Fruit fly (Drosophila melanogaster) whole organism, embryonic: ENCODE measurements around the gene CG13113.

ENCODE experiments used
- Abd-B ChIP-seq: fragments of 200-800 bp; sonication (Bioruptor generic); optimal IDR thresholded peaks from 2 replicates; lab custom pipeline; 2018; ENCODE audit warnings: missing biosample characterization, mild to moderate bottlenecking, missing genetic modification characterization, moderate library complexity
- B-H2 ChIP-seq: fragments of 200-800 bp; sonication (Bioruptor generic); optimal IDR thresholded peaks from 2 replicates; lab custom pipeline; 2018; ENCODE audit warnings: missing biosample characterization, mild to moderate bottlenecking, missing genetic modification characterization
- CG10147 ChIP-seq: fragments of 200-800 bp; sonication (Bioruptor generic); optimal IDR thresholded peaks from 2 replicates; lab custom pipeline; 2019; ENCODE audit warnings: missing biosample characterization, mild to moderate bottlenecking, missing genetic modification characterization, moderate library complexity
- CG10565 ChIP-seq: fragments of 200-800 bp; sonication (Bioruptor generic); optimal IDR thresholded peaks from 3 replicates; lab custom pipeline; 2016; ENCODE audit warnings: missing biosample characterization, mild to moderate bottlenecking, missing genetic modification characterization
- CG11560 ChIP-seq: fragments of 200-800 bp; sonication (Bioruptor generic); IDR thresholded peaks from 3 replicates; pipeline ENCODE4 v1.3.6; 2022; ENCODE audit warnings: missing biosample characterization, missing genetic modification characterization
- CG12155 ChIP-seq: fragments of 200-800 bp; sonication (Bioruptor generic); optimal IDR thresholded peaks from 3 replicates; lab custom pipeline; 2016; ENCODE audit warnings: missing biosample characterization, missing genetic modification characterization
- CG12219 ChIP-seq: fragments of 200-800 bp; sonication (Bioruptor generic); optimal IDR thresholded peaks from 3 replicates; lab custom pipeline; 2018; ENCODE audit warnings: missing biosample characterization, mild to moderate bottlenecking, missing genetic modification characterization
- CG12391 ChIP-seq: fragments of 200-800 bp; sonication (Bioruptor generic); optimal IDR thresholded peaks from 3 replicates; lab custom pipeline; 2018; ENCODE audit warnings: missing biosample characterization, mild to moderate bottlenecking, missing genetic modification characterization, moderate library complexity
- CG16813 ChIP-seq: fragments of 200-800 bp; sonication (Bioruptor generic); IDR thresholded peaks from 3 replicates; pipeline ENCODE4 v1.3.6; 2022; ENCODE audit warnings: missing biosample characterization, missing genetic modification characterization; ENCODE audit not compliant: partially characterized antibody
- CG17385 ChIP-seq: fragments of 200-800 bp; sonication (Bioruptor generic); optimal IDR thresholded peaks from 3 replicates; lab custom pipeline; 2018; ENCODE audit warnings: missing biosample characterization, mild to moderate bottlenecking, missing genetic modification characterization
- CG2120 ChIP-seq: fragments of 200-800 bp; sonication (Bioruptor generic); optimal IDR thresholded peaks from 3 replicates; lab custom pipeline; 2016; ENCODE audit warnings: missing biosample characterization, missing genetic modification characterization
- CG3407 ChIP-seq: fragments of 200-800 bp; sonication (Bioruptor generic); optimal IDR thresholded peaks from 2 replicates; lab custom pipeline; 2018; ENCODE audit warnings: missing biosample characterization, mild to moderate bottlenecking, missing genetic modification characterization
- CG4360 ChIP-seq: fragments of 200-800 bp; sonication (Bioruptor generic); IDR thresholded peaks from 2 replicates; pipeline ENCODE4 v1.3.6; 2022; ENCODE audit warnings: missing biosample characterization, missing genetic modification characterization
- CG6254 ChIP-seq: fragments of 200-800 bp; sonication (Bioruptor generic); optimal IDR thresholded peaks from 3 replicates; lab custom pipeline; 2017; ENCODE audit warnings: mild to moderate bottlenecking, missing biosample characterization, missing genetic modification reagents, missing genetic modification characterization
- CG7745 ChIP-seq: fragments of 200-800 bp; sonication (Bioruptor generic); optimal IDR thresholded peaks from 2 replicates; lab custom pipeline; 2018; ENCODE audit warnings: missing biosample characterization, mild to moderate bottlenecking, missing genetic modification characterization, moderate library complexity
- D19A ChIP-seq: fragments of 200-800 bp; optimal IDR thresholded peaks from 3 replicates; lab custom pipeline; 2019; ENCODE audit warnings: missing biosample characterization, mild to moderate bottlenecking, missing genetic modification characterization, moderate library complexity
- Dp ChIP-seq: fragments of 200-800 bp; sonication (Bioruptor generic); optimal IDR thresholded peaks from 2 replicates; lab custom pipeline; 2018; ENCODE audit warnings: missing biosample characterization, mild to moderate bottlenecking, missing genetic modification characterization, moderate library complexity
- Fer1 ChIP-seq: fragments of 200-800 bp; sonication (Bioruptor generic); optimal IDR thresholded peaks from 2 replicates; lab custom pipeline; 2017; ENCODE audit warnings: missing biosample characterization, mild to moderate bottlenecking, missing genetic modification characterization
- Hmx ChIP-seq: fragments of 200-800 bp; sonication (Bioruptor generic); optimal IDR thresholded peaks from 2 replicates; lab custom pipeline; 2016; ENCODE audit warnings: missing biosample characterization, missing genetic modification characterization
- Optix ChIP-seq: fragments of 200-800 bp; sonication (Bioruptor generic); IDR thresholded peaks from 3 replicates; pipeline ENCODE4 v1.3.6; 2022; ENCODE audit warnings: missing biosample characterization, missing genetic modification characterization
- PHDP ChIP-seq: fragments of 200-800 bp; sonication (Bioruptor generic); optimal IDR thresholded peaks from 3 replicates; lab custom pipeline; 2018; ENCODE audit warnings: missing biosample characterization, mild to moderate bottlenecking, missing genetic modification characterization, moderate library complexity
- Sox102F ChIP-seq: fragments of 200-800 bp; sonication (Bioruptor generic); optimal IDR thresholded peaks from 2 replicates; lab custom pipeline; 2018; ENCODE audit warnings: missing biosample characterization, mild to moderate bottlenecking, missing genetic modification characterization, moderate library complexity
- Ssrp ChIP-seq: fragments of 200-800 bp; sonication (Bioruptor generic); optimal IDR thresholded peaks from 2 replicates; lab custom pipeline; 2018; ENCODE audit warnings: missing biosample characterization, mild to moderate bottlenecking, missing genetic modification characterization, moderate library complexity
- Xbp1 ChIP-seq: fragments of 200-800 bp; sonication (Bioruptor generic); optimal IDR thresholded peaks from 3 replicates; lab custom pipeline; 2016; ENCODE audit warnings: missing biosample characterization, mild to moderate bottlenecking, missing genetic modification characterization
- amos ChIP-seq: fragments of 200-800 bp; sonication (Bioruptor generic); IDR thresholded peaks from 2 replicates; pipeline ENCODE4 v1.3.6; 2022; ENCODE audit warnings: missing biosample characterization, missing genetic modification characterization; ENCODE audit not compliant: partially characterized antibody
- ash1 ChIP-seq: fragments of 200-800 bp; sonication (Bioruptor generic); optimal IDR thresholded peaks from 2 replicates; lab custom pipeline; 2018; ENCODE audit warnings: missing biosample characterization, mild to moderate bottlenecking, missing genetic modification characterization
- bsh ChIP-seq, 2 experiments: fragments of 200-800 bp; sonication (Bioruptor generic); optimal IDR thresholded peaks; 2 replicates each; lab custom pipeline; 2017 to 2018; ENCODE audit warnings: mild to moderate bottlenecking in 2 of 2, missing biosample characterization in 2 of 2, missing genetic modification characterization in 2 of 2, moderate library complexity in 1 of 2
- ci ChIP-seq: fragments of 200-800 bp; sonication (Bioruptor generic); IDR thresholded peaks from 3 replicates; pipeline ENCODE4 v1.3.6; 2022; ENCODE audit warnings: missing biosample characterization, missing genetic modification characterization
- crol ChIP-seq: fragments of 200-800 bp; sonication (Bioruptor generic); IDR thresholded peaks from 2 replicates; pipeline ENCODE4 v1.3.6; 2022; ENCODE audit warnings: missing biosample characterization, missing genetic modification characterization
- danr ChIP-seq: fragments of 200-800 bp; sonication (Bioruptor generic); IDR thresholded peaks from 2 replicates; pipeline ENCODE4 v1.3.6; 2022; ENCODE audit warnings: missing biosample characterization, missing genetic modification characterization
- dmrt99B ChIP-seq: fragments of 200-800 bp; sonication (Bioruptor generic); optimal IDR thresholded peaks from 2 replicates; lab custom pipeline; 2018; ENCODE audit warnings: missing biosample characterization, mild to moderate bottlenecking, missing genetic modification characterization, moderate library complexity
- dpn ChIP-seq, 2 experiments: fragments of 200-800 bp; sonication (Bioruptor generic); optimal IDR thresholded peaks; 3 replicates each; lab custom pipeline; 2016; ENCODE audit warnings: missing biosample characterization in 2 of 2, missing genetic modification characterization in 2 of 2
- ewg ChIP-seq: fragments of 200-800 bp; sonication (Bioruptor generic); optimal IDR thresholded peaks from 3 replicates; lab custom pipeline; 2017; ENCODE audit warnings: mild to moderate bottlenecking, missing biosample characterization, missing genetic modification reagents, missing genetic modification characterization
- fd96Cb ChIP-seq: fragments of 200-800 bp; sonication (Bioruptor generic); optimal IDR thresholded peaks from 2 replicates; lab custom pipeline; 2018; ENCODE audit warnings: missing biosample characterization, mild to moderate bottlenecking, missing genetic modification characterization, moderate library complexity
- gfzf ChIP-seq: fragments of 200-800 bp; sonication (Bioruptor generic); optimal IDR thresholded peaks from 2 replicates; lab custom pipeline; 2016; ENCODE audit warnings: missing biosample characterization, mild to moderate bottlenecking, missing genetic modification characterization, moderate library complexity
- hkb ChIP-seq, 2 experiments: fragments of 200-800 bp in 1 of 2; fragments of >200 bp in 1 of 2; sonication (Bioruptor generic) in 1 of 2; IDR thresholded peaks in 1 of 2; optimal IDR thresholded peaks in 1 of 2; 2 replicates each; pipeline versions ENCODE4 v1.3.6 to Lab custom; 2017 to 2022; ENCODE audit warnings: missing biosample characterization in 1 of 2, missing genetic modification characterization in 1 of 2
- kay ChIP-seq: fragments of 200-800 bp; sonication (Bioruptor generic); optimal IDR thresholded peaks from 2 replicates; lab custom pipeline; 2016; ENCODE audit warnings: missing biosample characterization, missing genetic modification characterization
- kni ChIP-seq: fragments of 200-800 bp; sonication (Bioruptor generic); optimal IDR thresholded peaks from 3 replicates; lab custom pipeline; 2017; ENCODE audit warnings: mild to moderate bottlenecking, missing biosample characterization, missing genetic modification reagents, missing genetic modification characterization
- mam ChIP-seq: fragments of 200-800 bp; sonication (Bioruptor generic); optimal IDR thresholded peaks from 3 replicates; lab custom pipeline; 2016; ENCODE audit warnings: missing biosample characterization, missing genetic modification characterization
- mld ChIP-seq: fragments of 200-800 bp; sonication (Bioruptor generic); IDR thresholded peaks from 3 replicates; pipeline ENCODE4 v1.3.6; 2022; ENCODE audit warnings: missing biosample characterization, missing genetic modification characterization; ENCODE audit not compliant: partially characterized antibody
- nerfin-1 ChIP-seq: fragments of 200-800 bp; sonication (Bioruptor generic); optimal IDR thresholded peaks from 3 replicates; lab custom pipeline; 2019; ENCODE audit warnings: missing biosample characterization, mild to moderate bottlenecking, missing genetic modification characterization, moderate library complexity
- p53 ChIP-seq: fragments of 200-800 bp; sonication (Bioruptor generic); optimal IDR thresholded peaks from 2 replicates; lab custom pipeline; 2016; ENCODE audit warnings: missing biosample characterization, missing genetic modification characterization
- phol ChIP-seq: fragments of 200-800 bp; sonication (Bioruptor generic); optimal IDR thresholded peaks from 3 replicates; lab custom pipeline; 2018; ENCODE audit warnings: missing biosample characterization, mild to moderate bottlenecking, missing genetic modification characterization, moderate library complexity
- sc ChIP-seq, 3 experiments: fragments of >200 bp in 2 of 3; fragments of 200-800 bp in 1 of 3; sonication (Bioruptor generic) in 1 of 3; optimal IDR thresholded peaks; 2 replicates in 2 of 3; 3 replicates in 1 of 3; lab custom pipeline; 2017; ENCODE audit warnings: mild to moderate bottlenecking in 1 of 3, missing biosample characterization in 1 of 3, missing genetic modification characterization in 1 of 3, missing genetic modification reagents in 1 of 3
- scrt ChIP-seq: fragments of 200-800 bp; sonication (Bioruptor generic); optimal IDR thresholded peaks from 2 replicates; lab custom pipeline; 2018; ENCODE audit warnings: missing biosample characterization, mild to moderate bottlenecking, missing genetic modification characterization, moderate library complexity
- sr ChIP-seq: fragments of 200-800 bp; sonication (Bioruptor generic); IDR thresholded peaks from 3 replicates; pipeline ENCODE4 v1.3.6; 2022; ENCODE audit warnings: missing biosample characterization, missing genetic modification characterization
- stwl ChIP-seq: fragments of 200-800 bp; sonication (Bioruptor generic); optimal IDR thresholded peaks from 3 replicates; lab custom pipeline; 2018; ENCODE audit warnings: missing biosample characterization, mild to moderate bottlenecking, missing genetic modification characterization, moderate library complexity
- tx ChIP-seq: fragments of 200-800 bp; sonication (Bioruptor generic); optimal IDR thresholded peaks from 2 replicates; lab custom pipeline; 2016; ENCODE audit warnings: missing biosample characterization, missing genetic modification characterization
- unpg ChIP-seq: fragments of 200-800 bp; sonication (Bioruptor generic); optimal IDR thresholded peaks from 3 replicates; lab custom pipeline; 2018; ENCODE audit warnings: missing biosample characterization, mild to moderate bottlenecking, missing genetic modification characterization, moderate library complexity

Gene CG13113

DNA sequence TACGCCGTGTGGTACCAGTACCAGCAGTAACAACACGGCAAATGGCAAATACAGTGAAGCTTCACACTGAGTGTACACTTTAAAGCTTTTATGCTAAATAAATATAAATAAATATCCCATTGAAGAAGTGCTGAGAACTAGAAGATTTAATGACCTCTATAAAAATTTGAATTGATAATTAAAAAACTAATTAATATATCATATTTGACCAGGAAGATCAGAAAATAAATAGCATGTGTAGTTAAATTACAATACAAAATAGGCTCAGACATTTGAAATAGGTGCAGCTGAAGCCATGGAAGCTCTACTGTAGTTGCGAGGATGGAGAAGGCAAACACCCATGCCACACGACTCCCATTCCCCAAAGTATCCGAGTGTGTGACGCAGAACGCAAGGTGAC is 20.6 kb downstream of the CG13113 start (continued):
- TF ChIP-seq sr (GFP tag; lab: Robert Waterston, UW) (no peak), Abd-B (GFP tag; lab: Kevin White, UChicago) (peak; percentile 33), Xbp1 (peak; percentile 51), fd96Cb (tag; lab: Kevin White, UChicago) (peak; percentile 32), mam (GFP tag; lab: Kevin White, UChicago) (no peak), mld (GFP tag; lab: Robert Waterston, UW) (no peak), CG6254 (GFP tag; lab: Kevin White, UChicago) (no peak), ci (no peak), CG3407 (GFP tag; lab: Kevin White, UChicago) (no peak), scrt (peak; percentile 23), dpn (GFP tag; optimal IDR thresholded peaks at IDR 0.05; lab: Kevin White, UChicago) (peak in 1 of 2 experiments; percentile 32), tx (GFP tag; lab: Kevin White, UChicago) (no peak), Sox102F (peak; percentile 68), CG2120 (peak; percentile 52), Fer1 (GFP tag; lab: Kevin White, UChicago) (peak; percentile 54), dmrt99B (peak; percentile 74), PHDP (tag; lab: Kevin White, UChicago) (peak; percentile 60), CG12155 (GFP tag; lab: Kevin White, UChicago) (no peak), ewg (peak; percentile 20), crol (GFP tag; lab: Robert Waterston, UW) (no peak), CG12391 (tag; lab: Kevin White, UChicago) (peak; percentile 49), hkb (optimal IDR thresholded peaks at IDR 0.05; lab: Kevin White, UChicago) (no peak), hkb (GFP tag; IDR thresholded peaks at IDR 0.05; lab: Robert Waterston, UW) (peak; percentile 33; the same call in 1 of the 2 replicates), CG4360 (GFP tag; lab: Robert Waterston, UW) (no peak), CG17385 (GFP tag; lab: Kevin White, UChicago) (peak; percentile 40), amos (GFP tag; lab: Robert Waterston, UW) (no peak), kni (GFP tag; lab: Kevin White, UChicago) (no peak), bsh (GFP tag; optimal IDR thresholded peaks at IDR 0.05; lab: Kevin White, UChicago) (peak; percentile 16 to 21), Dp (no peak), kay (GFP tag; lab: Kevin White, UChicago) (no peak), Optix (GFP tag; lab: Robert Waterston, UW) (no peak), nerfin-1 (tag; lab: Kevin White, UChicago) (no peak), CG10565 (GFP tag; lab: Kevin White, UChicago) (no peak), D19A (peak; percentile 40), CG16813 (no peak), gfzf (GFP tag; lab: Kevin White, UChicago) (no peak), Hmx (GFP tag; lab: Kevin White, UChicago) (no peak), CG10147 (GFP tag; lab: Kevin White, UChicago) (peak; percentile 31), CG7745 (no peak), stwl (tag; lab: Kevin White, UChicago) (no peak), unpg (GFP tag; lab: Kevin White, UChicago) (peak; percentile 42), B-H2 (GFP tag; lab: Kevin White, UChicago) (no peak), sc (optimal IDR thresholded peaks at IDR 0.05; lab: Kevin White, UChicago) (no peak), sc (GFP tag; optimal IDR thresholded peaks at IDR 0.05; lab: Kevin White, UChicago) (no peak), Ssrp (tag; lab: Kevin White, UChicago) (peak; percentile 51), ash1 (no peak), CG11560 (tag; lab: Robert Waterston, UW) (peak; percentile 43; the same call in 1 of the 3 replicates), p53 (GFP tag; lab: Kevin White, UChicago) (no peak), phol (tag; lab: Kevin White, UChicago) (peak; percentile 59), CG12219 (peak; percentile 17), danr (GFP tag; lab: Robert Waterston, UW) (no peak)
